Worm (Caenorhabditis elegans): ENCODE data around the gene vab-2.

DNA sequence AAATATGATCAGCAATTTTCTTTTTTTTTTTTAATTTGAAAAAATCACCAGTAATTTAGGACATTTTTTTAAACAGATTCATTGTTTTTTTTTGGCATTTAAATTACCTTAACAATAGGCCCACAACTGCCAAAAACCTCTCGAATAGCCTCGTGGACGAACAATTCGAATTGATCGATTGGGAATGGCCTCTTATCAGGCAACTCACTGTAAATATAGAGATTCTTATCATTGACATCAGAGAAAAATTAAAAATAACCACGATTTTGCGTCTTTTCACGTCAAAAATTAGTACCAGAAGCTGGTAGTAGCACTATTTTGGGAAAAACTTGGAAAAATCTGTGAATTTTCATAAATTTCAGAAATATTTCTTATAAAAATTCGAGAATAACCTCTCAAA lies 44.7 kb downstream of the vab-2 start:
- no peak for TF ChIP-seq ama-1 (optimal IDR thresholded peaks at IDR 0.05)
- no peak for TF ChIP-seq ama-1 (GFP tag; optimal IDR thresholded peaks at IDR 0.05)
- no peak for TF ChIP-seq egl-18 (GFP tag; IDR thresholded peaks at IDR 0.05)
- no peak for TF ChIP-seq snpc-1.1 (tag; optimal IDR thresholded peaks at IDR 0.05; ENCODE audit: insufficient read depth)
- no peak for TF ChIP-seq fkh-3 (tag; optimal IDR thresholded peaks at IDR 0.05)
- TF ChIP-seq unc-62 (GFP tag; optimal IDR thresholded peaks at IDR 0.05) = no peak
- TF ChIP-seq tbp1 (GFP tag; optimal IDR thresholded peaks at IDR 0.05) = no peak
- TF ChIP-seq lsy-27 (tag; optimal IDR thresholded peaks at IDR 0.05; ENCODE audit: borderline replicate concordance, insufficient read depth) = no peak
- TF ChIP-seq ztf-6 (GFP tag; IDR thresholded peaks at IDR 0.05) = no peak
- no peak for TF ChIP-seq hlh-12 (tag; optimal IDR thresholded peaks at IDR 0.05)
- no peak for TF ChIP-seq B0019.2 (GFP tag; conservative IDR thresholded peaks at IDR 0.05)
- TF ChIP-seq nfya-1 (tag; optimal IDR thresholded peaks at IDR 0.05; ENCODE audit: borderline replicate concordance, insufficient read depth) = no peak
